Worm (Caenorhabditis elegans): ENCODE data around the gene Y113G7A.22.

The Y113G7A.22 gene

DNA sequence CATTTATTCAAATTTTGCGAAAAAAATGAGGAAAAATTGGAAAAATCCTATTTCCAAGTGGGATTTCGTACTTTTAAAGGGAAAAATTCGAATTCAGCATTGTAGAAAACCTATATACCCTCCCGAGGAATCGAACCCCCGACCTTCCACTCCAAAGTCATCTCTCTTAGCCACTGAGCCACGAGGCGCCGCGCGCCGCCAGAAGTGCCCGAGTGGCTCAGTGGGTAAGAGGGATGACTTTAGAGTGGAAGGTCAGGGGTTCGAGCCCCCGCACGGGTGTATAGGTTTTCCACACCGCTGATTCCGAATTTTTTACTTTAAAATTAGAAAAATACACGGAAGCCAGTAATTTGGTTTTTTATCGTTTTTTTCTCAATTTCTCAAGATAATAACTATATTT, 350 bp downstream of the Y113G7A.22 start:
- no peak for TF ChIP-seq unc-62 (GFP tag; optimal IDR thresholded peaks at IDR 0.05)

DNA sequence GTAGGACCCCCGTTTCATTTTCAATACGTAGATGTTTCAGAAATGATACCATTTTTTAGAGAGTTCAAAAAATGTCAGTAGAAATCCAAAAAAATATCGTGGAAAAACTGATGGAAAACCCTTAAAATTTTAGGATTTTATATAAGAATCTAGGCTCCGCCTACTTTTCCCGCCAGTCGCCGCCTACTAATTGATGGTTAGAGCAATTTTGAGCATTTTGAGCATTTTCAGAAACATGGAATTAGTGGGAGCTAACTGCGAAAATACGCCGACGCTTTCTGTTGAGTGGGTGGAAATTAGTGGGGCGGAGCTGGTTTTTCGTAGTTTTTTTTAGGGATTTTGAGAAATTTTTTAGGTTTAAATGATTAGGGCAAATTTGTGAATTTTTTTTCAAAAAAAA, 2.0 kb downstream of the Y113G7A.22 start, which contains the start of gene ssu-1:
TSS of gene ssu-1 (minus strand) at position 101 of the 400 bp plus-strand sequence.
- no peak for TF ChIP-seq unc-62 (GFP tag; optimal IDR thresholded peaks at IDR 0.05)

ce11 chrV:20127543-20127942, 7.6 kb downstream of the Y113G7A.22 start:
- TF ChIP-seq unc-62 (GFP tag; optimal IDR thresholded peaks at IDR 0.05): no peak

DNA sequence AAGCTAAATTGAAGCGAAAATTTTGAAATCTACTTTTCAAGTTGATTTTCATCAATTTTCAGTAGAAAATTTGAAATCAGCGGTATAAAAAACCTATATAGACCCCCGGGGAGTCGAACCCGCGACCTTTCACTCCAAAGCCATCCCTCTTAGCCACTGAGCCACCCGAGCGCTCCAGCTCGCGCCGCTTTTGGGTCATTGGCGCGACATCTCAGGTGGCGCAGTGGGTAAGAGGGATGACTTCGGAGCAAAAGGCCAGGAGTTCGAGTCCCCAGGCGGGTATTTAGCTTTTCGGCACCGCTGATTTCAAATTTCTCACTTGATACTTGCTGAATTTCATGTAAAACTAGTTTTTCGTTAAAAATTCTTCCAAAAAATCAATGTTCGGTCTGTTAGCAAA, 8.5 kb downstream of the Y113G7A.22 start:
- no peak for TF ChIP-seq unc-62 (GFP tag; optimal IDR thresholded peaks at IDR 0.05)

- no peak for TF ChIP-seq unc-62 (GFP tag; optimal IDR thresholded peaks at IDR 0.05)
Measured at ce11 chrV:20125137-20125536, 10.0 kb downstream of the Y113G7A.22 start.

DNA sequence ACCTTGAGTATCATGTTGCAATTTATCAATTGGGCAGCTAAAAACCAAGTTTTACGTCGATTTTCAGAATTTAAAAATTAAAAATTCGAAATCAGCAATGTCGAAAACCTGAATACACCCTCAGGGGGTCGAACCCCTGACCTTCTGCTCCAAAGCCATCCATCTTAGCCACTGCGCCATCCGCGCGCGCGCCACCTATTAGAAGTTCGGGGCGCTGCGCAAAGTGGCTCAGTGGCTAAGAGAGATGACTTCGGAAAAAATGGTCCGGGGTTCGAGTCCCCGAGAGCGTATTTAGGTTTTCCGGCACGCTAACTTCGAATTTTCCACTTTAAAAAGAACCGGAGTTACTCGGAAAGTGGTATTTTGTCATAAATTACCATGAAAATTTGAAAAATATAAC, 10.8 kb downstream of the Y113G7A.22 start:
- no peak for TF ChIP-seq unc-62 (GFP tag; optimal IDR thresholded peaks at IDR 0.05)

- no peak for TF ChIP-seq unc-62 (GFP tag; optimal IDR thresholded peaks at IDR 0.05)
Measured at ce11 chrV:20123616-20124015, 11.5 kb downstream of the Y113G7A.22 start.

DNA sequence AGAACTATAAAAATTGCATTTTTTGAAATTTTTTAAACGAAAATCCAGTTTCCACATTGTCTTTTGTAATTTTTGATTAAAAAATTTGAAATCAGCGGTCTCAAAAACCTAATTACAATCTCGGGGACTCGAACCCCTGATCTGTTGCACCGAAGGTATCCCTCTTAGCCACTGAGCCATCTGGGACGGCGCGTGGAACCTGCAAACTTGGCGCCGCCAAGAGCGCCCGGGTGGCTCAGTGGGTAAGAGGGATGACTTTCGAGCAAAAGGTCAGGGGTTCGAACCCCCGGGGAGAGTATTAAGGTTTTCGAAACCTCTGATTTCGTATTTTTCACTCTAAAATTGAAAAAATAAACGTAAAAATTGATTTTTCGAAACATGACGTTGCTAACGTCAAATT, 12.1 kb downstream of the Y113G7A.22 start:
- no peak for TF ChIP-seq unc-62 (GFP tag; optimal IDR thresholded peaks at IDR 0.05)

- TF ChIP-seq unc-62 (GFP tag; optimal IDR thresholded peaks at IDR 0.05): no peak
Measured at ce11 chrV:20120623-20121165, 14.5 kb downstream of the Y113G7A.22 start, which contains the start of gene ncx-1. TSS of gene ncx-1 (minus strand) at chrV:20120673.

DNA sequence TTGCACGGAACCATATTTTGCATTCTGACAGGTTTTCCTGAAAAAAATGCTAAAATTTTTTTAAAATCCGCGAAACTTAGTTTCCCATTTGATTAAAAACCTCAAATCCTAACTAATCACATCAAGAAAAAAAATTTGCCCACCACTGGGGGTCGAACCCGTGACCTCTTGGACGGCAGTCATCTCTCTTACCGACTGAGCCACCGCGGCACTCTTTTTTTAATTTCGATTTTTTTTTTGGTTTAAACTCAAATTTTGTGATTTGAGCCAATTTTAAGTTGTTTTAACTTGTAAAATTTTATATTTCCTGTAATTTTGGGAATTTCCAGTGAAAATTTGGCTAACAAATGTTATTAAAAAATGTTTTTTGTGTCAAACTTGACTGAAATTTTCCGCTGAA, 15.4 kb downstream of the Y113G7A.22 start:
- TF ChIP-seq unc-62 (GFP tag; optimal IDR thresholded peaks at IDR 0.05): no peak

ce11 chrV:20105210-20105793, 29.8 kb downstream of the Y113G7A.22 start:
- TF ChIP-seq unc-62 (GFP tag; optimal IDR thresholded peaks at IDR 0.05): no peak

- TF ChIP-seq unc-62 (GFP tag; optimal IDR thresholded peaks at IDR 0.05): no peak
Measured at ce11 chrV:20104417-20104816, 30.7 kb downstream of the Y113G7A.22 start.

DNA sequence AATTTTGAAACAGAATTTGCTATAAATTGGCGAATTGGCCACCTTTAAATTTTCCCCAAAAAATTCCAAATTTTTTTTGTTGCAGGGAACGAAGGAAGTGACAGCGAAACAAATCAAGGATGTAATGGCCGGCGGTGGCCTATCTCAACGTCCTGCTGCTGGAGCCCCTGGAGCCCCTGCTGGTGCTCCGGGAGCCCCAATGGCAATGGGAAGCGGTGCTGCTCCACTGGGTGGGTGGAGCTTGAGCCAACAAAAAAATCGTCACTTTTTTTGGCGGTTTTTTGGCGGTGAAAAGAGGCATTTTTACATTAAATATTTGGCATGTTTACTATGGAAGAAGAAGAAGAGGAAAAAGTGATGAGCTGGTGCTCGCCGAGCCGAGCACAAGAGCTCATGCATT, 38.0 kb downstream of the Y113G7A.22 start:
- TF ChIP-seq unc-62 (GFP tag; optimal IDR thresholded peaks at IDR 0.05): no peak

- no peak for TF ChIP-seq unc-62 (GFP tag; optimal IDR thresholded peaks at IDR 0.05)
Measured at ce11 chrV:20094908-20095307, 40.2 kb downstream of the Y113G7A.22 start, which contains the start of gene nlp-69. TSS of gene nlp-69 (minus strand) at chrV:20095008.

- TF ChIP-seq unc-62 (GFP tag; optimal IDR thresholded peaks at IDR 0.05): no peak
Measured at ce11 chrV:20093940-20094339, 41.2 kb downstream of the Y113G7A.22 start.

- no peak for TF ChIP-seq unc-62 (GFP tag; optimal IDR thresholded peaks at IDR 0.05)
Measured at ce11 chrV:20090698-20091313, 44.3 kb downstream of the Y113G7A.22 start, which contains the start of the genes dcs-1 and sec-23. TSS of gene dcs-1 (minus strand) at chrV:20090743. TSS of gene sec-23 (plus strand) at chrV:20091263.

DNA sequence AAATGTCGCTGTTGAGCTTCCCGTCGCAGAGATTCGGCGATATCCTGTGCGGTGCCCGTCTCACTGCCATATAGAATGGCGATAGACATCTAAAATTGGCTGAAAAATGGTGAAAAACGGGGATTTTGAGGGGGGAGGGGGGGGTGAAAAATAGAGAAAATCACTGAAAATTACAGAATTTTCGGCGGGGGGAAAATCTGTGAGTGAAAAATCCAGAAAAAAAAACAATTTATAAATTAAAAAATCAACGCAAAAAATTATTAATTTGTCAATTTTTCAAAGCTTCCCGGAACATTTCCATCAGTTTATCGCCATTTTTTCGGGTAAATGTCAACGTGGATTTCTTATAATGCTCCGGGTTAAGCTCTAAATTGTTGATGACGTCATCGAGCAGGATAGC, 47.5 kb downstream of the Y113G7A.22 start, which contains the start of gene fre-1:
TSS of gene fre-1 (minus strand) at position 101 of the 400 bp plus-strand sequence.
- no peak for TF ChIP-seq unc-62 (GFP tag; optimal IDR thresholded peaks at IDR 0.05)

Data from whole organism, dauer.